Worm (Caenorhabditis elegans) whole organism, mixed stage, embryonic: ENCODE results near the gene W02H5.8.

Experiments used
- M03D4.4 ChIP-seq: sonication (generic microtip); optimal IDR thresholded peaks from 2 replicates; lab custom pipeline; 2017; ENCODE audit warnings: mild to moderate bottlenecking, missing genetic modification characterization, missing compliant biosample characterization
- bed-3 ChIP-seq: fragments of 200-800 bp; sonication (Bioruptor generic); optimal IDR thresholded peaks from 3 replicates; lab custom pipeline; 2018; ENCODE audit warnings: mild to moderate bottlenecking, missing genetic modification characterization, moderate library complexity, missing compliant biosample characterization
- blmp-1 ChIP-seq: fragments of 150-350 bp; optimal IDR thresholded peaks from 2 replicates; lab custom pipeline; 2014; ENCODE audit warnings: missing biosample characterization, missing genetic modification characterization
- ceh-39 ChIP-seq: fragments of 150-350 bp; optimal IDR thresholded peaks from 2 replicates; lab custom pipeline; 2014; ENCODE audit warnings: missing biosample characterization, missing genetic modification characterization
- ceh-43 ChIP-seq: fragments of 200-800 bp; sonication (Bioruptor generic); optimal IDR thresholded peaks from 2 replicates; lab custom pipeline; 2018; ENCODE audit warnings: mild to moderate bottlenecking, missing genetic modification characterization, moderate library complexity, missing compliant biosample characterization
- ceh-83 ChIP-seq: fragments of 200-800 bp; sonication (Bioruptor generic); optimal IDR thresholded peaks from 2 replicates; lab custom pipeline; 2018; ENCODE audit warnings: mild to moderate bottlenecking, missing genetic modification characterization, missing compliant biosample characterization
- ces-1 ChIP-seq: fragments of 150-350 bp; optimal IDR thresholded peaks from 2 replicates; lab custom pipeline; 2014; ENCODE audit warnings: missing biosample characterization, missing genetic modification reagents, missing genetic modification characterization
- cnd-1 ChIP-seq: fragments of 200-800 bp; sonication (Bioruptor generic); optimal IDR thresholded peaks from 2 replicates; lab custom pipeline; 2018; ENCODE audit warnings: mild to moderate bottlenecking, missing genetic modification characterization, missing compliant biosample characterization
- drap-1 ChIP-seq: fragments of 200-800 bp; sonication (Bioruptor generic); optimal IDR thresholded peaks from 3 replicates; lab custom pipeline; 2018; ENCODE audit warnings: mild to moderate bottlenecking, missing genetic modification characterization, missing compliant biosample characterization
- elt-1 ChIP-seq: sonication (generic microtip); optimal IDR thresholded peaks from 2 replicates; lab custom pipeline; 2017; ENCODE audit warnings: missing genetic modification characterization, mild to moderate bottlenecking, missing compliant biosample characterization, antibody characterized with exemption, moderate library complexity, borderline replicate concordance; ENCODE audit not compliant: insufficient read depth
- elt-3 ChIP-seq: fragments of 150-350 bp; optimal IDR thresholded peaks from 2 replicates; lab custom pipeline; 2014; ENCODE audit warnings: missing biosample characterization, missing genetic modification characterization
- flh-1 ChIP-seq: fragments of 200-800 bp; sonication (Bioruptor generic); optimal IDR thresholded peaks from 2 replicates; lab custom pipeline; 2018; ENCODE audit warnings: mild to moderate bottlenecking, missing genetic modification characterization, moderate library complexity, missing compliant biosample characterization
- ham-2 ChIP-seq: fragments of 200-800 bp; sonication (Bioruptor generic); optimal IDR thresholded peaks from 2 replicates; lab custom pipeline; 2018; ENCODE audit warnings: mild to moderate bottlenecking, missing genetic modification characterization, missing compliant biosample characterization
- hlh-1 ChIP-seq: fragments of 150-350 bp; optimal IDR thresholded peaks from 2 replicates; lab custom pipeline; 2014; ENCODE audit warnings: missing biosample characterization, missing genetic modification reagents, missing genetic modification characterization
- lin-13 ChIP-seq: fragments of 150-350 bp; optimal IDR thresholded peaks from 2 replicates; lab custom pipeline; 2014; ENCODE audit warnings: missing biosample characterization, missing genetic modification characterization
- lin-32 ChIP-seq: fragments of 200-800 bp; sonication (Bioruptor generic); optimal IDR thresholded peaks from 2 replicates; lab custom pipeline; 2018; ENCODE audit warnings: mild to moderate bottlenecking, missing genetic modification characterization, missing compliant biosample characterization
- lsy-2 ChIP-seq: fragments of 150-350 bp; optimal IDR thresholded peaks from 2 replicates; lab custom pipeline; 2014; ENCODE audit warnings: missing biosample characterization, missing genetic modification characterization
- mab-5 ChIP-seq: fragments of 150-350 bp; optimal IDR thresholded peaks from 2 replicates; lab custom pipeline; 2014; ENCODE audit warnings: missing biosample characterization, missing genetic modification characterization
- mep-1 ChIP-seq: fragments of 150-350 bp; optimal IDR thresholded peaks from 2 replicates; lab custom pipeline; 2017; ENCODE audit warnings: missing biosample characterization, missing genetic modification reagents, missing genetic modification characterization, inconsistent platforms
- mls-2 ChIP-seq: sonication (generic microtip); optimal IDR thresholded peaks from 2 replicates; lab custom pipeline; 2016; ENCODE audit warnings: mild to moderate bottlenecking, missing genetic modification characterization, moderate library complexity, missing compliant biosample characterization
- nhr-12 ChIP-seq: fragments of 150-350 bp; optimal IDR thresholded peaks from 2 replicates; lab custom pipeline; 2014; ENCODE audit warnings: missing biosample characterization, missing genetic modification characterization
- nhr-2 ChIP-seq: fragments of 150-350 bp; optimal IDR thresholded peaks from 2 replicates; lab custom pipeline; 2014; ENCODE audit warnings: missing biosample characterization, missing genetic modification characterization
- nhr-28 ChIP-seq: fragments of 150-350 bp; optimal IDR thresholded peaks from 2 replicates; lab custom pipeline; 2014; ENCODE audit warnings: missing biosample characterization, missing genetic modification characterization
- nhr-76 ChIP-seq: sonication (generic microtip); optimal IDR thresholded peaks from 2 replicates; lab custom pipeline; 2017; ENCODE audit warnings: missing biosample characterization, missing genetic modification characterization
- pha-4 ChIP-seq: fragments of 150-350 bp; optimal IDR thresholded peaks from 2 replicates; lab custom pipeline; 2018; ENCODE audit warnings: missing biosample characterization, missing genetic modification reagents, missing genetic modification characterization
- sem-2 ChIP-seq: fragments of 200-800 bp; sonication (Bioruptor generic); optimal IDR thresholded peaks from 2 replicates; lab custom pipeline; 2018; ENCODE audit warnings: mild to moderate bottlenecking, missing genetic modification characterization, missing compliant biosample characterization
- snpc-4 ChIP-seq: fragments of 150-350 bp; optimal IDR thresholded peaks from 2 replicates; lab custom pipeline; 2014; ENCODE audit warnings: missing biosample characterization, missing genetic modification characterization
- sptf-1 ChIP-seq: sonication (generic microtip); optimal IDR thresholded peaks from 2 replicates; lab custom pipeline; 2017; ENCODE audit warnings: mild to moderate bottlenecking, missing genetic modification characterization, moderate library complexity, missing compliant biosample characterization
- tbx-8 ChIP-seq: fragments of 200-800 bp; sonication (Bioruptor generic); optimal IDR thresholded peaks from 2 replicates; lab custom pipeline; 2018; ENCODE audit warnings: mild to moderate bottlenecking, missing genetic modification characterization, moderate library complexity, missing compliant biosample characterization
- unc-120 ChIP-seq: sonication (generic microtip); optimal IDR thresholded peaks from 2 replicates; lab custom pipeline; 2017; ENCODE audit warnings: missing genetic modification characterization, missing compliant biosample characterization; ENCODE audit not compliant: poor library complexity, severe bottlenecking
- unc-39 ChIP-seq: fragments of 150-350 bp; optimal IDR thresholded peaks from 2 replicates; lab custom pipeline; 2014; ENCODE audit warnings: missing biosample characterization, missing genetic modification characterization
- unc-62 ChIP-seq: fragments of 150-350 bp; optimal IDR thresholded peaks from 2 replicates; lab custom pipeline; 2014; ENCODE audit warnings: missing biosample characterization, missing genetic modification reagents, missing genetic modification characterization
- zip-8 ChIP-seq: fragments of 150-350 bp; optimal IDR thresholded peaks from 2 replicates; lab custom pipeline; 2014; ENCODE audit warnings: missing biosample characterization, missing genetic modification characterization
- ztf-11 ChIP-seq: fragments of 150-350 bp; optimal IDR thresholded peaks from 2 replicates; lab custom pipeline; 2014; ENCODE audit warnings: missing biosample characterization, missing genetic modification characterization

W02H5.8 gene

ce11 chrV:2690948-2691347, 38.5 kb upstream of the W02H5.8 start:
- TF ChIP-seq lin-32, result no peak
- no peak for TF ChIP-seq elt-1 (tag; lab: Kevin White, UChicago)
- no peak for TF ChIP-seq nhr-2
- TF ChIP-seq blmp-1, result no peak
- TF ChIP-seq pha-4 (tag; lab: Kevin White, UChicago), result no peak
- TF ChIP-seq sptf-1 (tag; lab: Kevin White, UChicago), result no peak
- TF ChIP-seq bed-3 (GFP tag; lab: Kevin White, UChicago), result no peak
- no peak for TF ChIP-seq mep-1 (tag; lab: Kevin White, UChicago)
- no peak for TF ChIP-seq ztf-11 (tag; lab: Kevin White, UChicago)
- TF ChIP-seq ham-2 (GFP tag; lab: Kevin White, UChicago), result no peak
- TF ChIP-seq lin-13, result no peak
- no peak for TF ChIP-seq flh-1
- TF ChIP-seq ceh-83 (GFP tag; lab: Kevin White, UChicago), result no peak

DNA sequence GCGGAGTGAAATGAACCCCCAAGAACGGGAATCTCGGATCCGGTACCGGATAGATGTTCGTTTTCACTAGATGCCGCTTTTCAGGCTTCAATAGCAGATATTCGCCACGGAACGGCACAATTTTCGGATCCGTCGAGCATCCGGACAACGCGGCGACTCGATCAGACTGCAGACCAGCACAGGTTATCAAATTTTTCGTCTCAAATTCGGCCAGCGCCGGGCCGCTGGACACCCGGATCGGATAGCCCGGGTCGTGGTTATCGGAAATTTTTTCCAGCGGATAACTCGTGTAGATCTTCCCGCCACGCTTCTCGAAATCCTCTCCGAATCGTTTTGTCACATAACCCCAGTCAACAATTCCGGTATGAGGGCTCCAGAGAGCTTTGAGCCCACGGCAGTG, 38.0 kb upstream of the W02H5.8 start:
- no peak for TF ChIP-seq lsy-2 (tag; lab: Kevin White, UChicago)
- TF ChIP-seq sptf-1 (tag; lab: Kevin White, UChicago), result no peak
- TF ChIP-seq zip-8 (tag; lab: Kevin White, UChicago), result no peak
- TF ChIP-seq ceh-43 (GFP tag; lab: Kevin White, UChicago), result no peak
- TF ChIP-seq hlh-1 (tag; lab: Kevin White, UChicago), result no peak
- TF ChIP-seq cnd-1, result no peak
- TF ChIP-seq ces-1 (GFP tag; lab: Kevin White, UChicago), result no peak
- TF ChIP-seq pha-4 (tag; lab: Kevin White, UChicago), result no peak
- TF ChIP-seq unc-39 (tag; lab: Kevin White, UChicago), result no peak
- TF ChIP-seq unc-120, result no peak
- no peak for TF ChIP-seq lin-13
- TF ChIP-seq M03D4.4, result no peak
- TF ChIP-seq mab-5 (tag; lab: Kevin White, UChicago), result no peak
- TF ChIP-seq ceh-83 (GFP tag; lab: Kevin White, UChicago), result no peak
- TF ChIP-seq unc-62 (GFP tag; lab: Kevin White, UChicago), result no peak
- no peak for TF ChIP-seq drap-1 (GFP tag; lab: Kevin White, UChicago)
- TF ChIP-seq nhr-28 (tag; lab: Kevin White, UChicago), result no peak
- no peak for TF ChIP-seq nhr-2

- TF ChIP-seq unc-120 (no peak), ceh-39 (no peak), unc-62 (GFP tag; lab: Kevin White, UChicago) (no peak), lin-13 (no peak), drap-1 (GFP tag; lab: Kevin White, UChicago) (no peak), cnd-1 (no peak), ztf-11 (tag; lab: Kevin White, UChicago) (no peak), snpc-4 (tag; lab: Kevin White, UChicago) (no peak), elt-3 (no peak), sptf-1 (tag; lab: Kevin White, UChicago) (no peak), lin-32 (no peak), sem-2 (GFP tag; lab: Kevin White, UChicago) (no peak), ces-1 (GFP tag; lab: Kevin White, UChicago) (no peak), tbx-8 (no peak), nhr-2 (no peak), bed-3 (GFP tag; lab: Kevin White, UChicago) (no peak), nhr-12 (no peak), mep-1 (tag; lab: Kevin White, UChicago) (no peak), nhr-76 (no peak), unc-39 (tag; lab: Kevin White, UChicago) (no peak)
Observed at ce11 chrV:2688562-2688961, 36.1 kb upstream of the W02H5.8 start.

- TF ChIP-seq lin-13, result no peak
- TF ChIP-seq mls-2, result no peak
- no peak for TF ChIP-seq zip-8 (tag; lab: Kevin White, UChicago)
- no peak for TF ChIP-seq snpc-4 (tag; lab: Kevin White, UChicago)
- no peak for TF ChIP-seq drap-1 (GFP tag; lab: Kevin White, UChicago)
- TF ChIP-seq unc-39 (tag; lab: Kevin White, UChicago), result no peak
- no peak for TF ChIP-seq nhr-2
Observed at ce11 chrV:2684227-2684626, 31.8 kb upstream of the W02H5.8 start.
